Worm (Caenorhabditis elegans): ENCODE data around the gene C56E6.7.

Gene C56E6.7

ce11 chrII:6524501-6524977, 8.2 kb downstream of the C56E6.7 start, which contains the start of gene C56E6.2:
C56E6.2 (plus strand) TSS chrII:6524927.
- no peak for TF ChIP-seq rbr-2 (tag; optimal IDR thresholded peaks at IDR 0.05)
- TF ChIP-seq aha-1 (tag), result no peak
- TF ChIP-seq mxl-3 (GFP tag; optimal IDR thresholded peaks at IDR 0.05), result no peak
- TF ChIP-seq lsy-2 (tag; optimal IDR thresholded peaks at IDR 0.05), result no peak
- TF ChIP-seq daf-16 (GFP tag; optimal IDR thresholded peaks at IDR 0.05), result no peak
- peak; percentile 72 for TF ChIP-seq daf-16 (tag; optimal IDR thresholded peaks at IDR 0.05)
- TF ChIP-seq lin-1 (GFP tag; IDR thresholded peaks at IDR 0.05), result no peak
- TF ChIP-seq snpc-4 (tag; optimal IDR thresholded peaks at IDR 0.05), result no peak
- no peak for TF ChIP-seq F10B5.3 (tag; optimal IDR thresholded peaks at IDR 0.05)
- TF ChIP-seq nhr-10 (tag; optimal IDR thresholded peaks at IDR 0.05), result no peak
- TF ChIP-seq dve-1 (tag; optimal IDR thresholded peaks at IDR 0.05; ENCODE audit: insufficient read depth), result peak; percentile 21
- TF ChIP-seq ctbp-1 (GFP tag; IDR thresholded peaks at IDR 0.05), result no peak
- no peak for TF ChIP-seq zip-11 (GFP tag; IDR thresholded peaks at IDR 0.05)
- TF ChIP-seq dmd-6 (GFP tag; IDR thresholded peaks at IDR 0.05), result 0 out of 2 replicates have a peak, but pooled peaks have one; percentile 32
- peak; percentile 67 for TF ChIP-seq hlh-11 (tag; optimal IDR thresholded peaks at IDR 0.05)
- TF ChIP-seq attf-4 (tag; optimal IDR thresholded peaks at IDR 0.05), result no peak
- TF ChIP-seq madf-5 (GFP tag; IDR thresholded peaks at IDR 0.05), result no peak
- no peak for TF ChIP-seq zfp-3 (GFP tag; conservative IDR thresholded peaks at IDR 0.05)
- no peak for TF ChIP-seq duxl-1 (tag; optimal IDR thresholded peaks at IDR 0.05; ENCODE audit: poor library complexity)
- TF ChIP-seq mep-1 (tag; optimal IDR thresholded peaks at IDR 0.05), result no peak
- TF ChIP-seq daf-8 (GFP tag; IDR thresholded peaks at IDR 0.05), result no peak
- TF ChIP-seq ceh-28 (tag; optimal IDR thresholded peaks at IDR 0.05), result no peak
- no peak for TF ChIP-seq ceh-62 (tag; optimal IDR thresholded peaks at IDR 0.05)

- TF ChIP-seq daf-16 (GFP tag; optimal IDR thresholded peaks at IDR 0.05) (no peak), daf-16 (tag; optimal IDR thresholded peaks at IDR 0.05) (peak; percentile 91), saeg-2 (GFP tag; IDR thresholded peaks at IDR 0.05) (no peak), dve-1 (tag; optimal IDR thresholded peaks at IDR 0.05; ENCODE audit: insufficient read depth) (peak; percentile 7), ceh-28 (tag; optimal IDR thresholded peaks at IDR 0.05) (no peak), unc-62 (GFP tag; optimal IDR thresholded peaks at IDR 0.05 in 1 of 2) (peak in 1 of 2 experiments; percentile 10), unc-62 (tag; optimal IDR thresholded peaks at IDR 0.05) (no peak), mxl-3 (GFP tag; optimal IDR thresholded peaks at IDR 0.05) (no peak), nhr-102 (tag; optimal IDR thresholded peaks at IDR 0.05) (peak; percentile 52), lsy-2 (tag; optimal IDR thresholded peaks at IDR 0.05) (no peak), ZK546.5 (tag; optimal IDR thresholded peaks at IDR 0.05) (no peak), T20F7.1 (GFP tag; optimal IDR thresholded peaks at IDR 0.05) (no peak), lin-38 (GFP tag; IDR thresholded peaks at IDR 0.05) (peak; percentile 34; the same call in 1 of the 2 replicates)
These were observed 9.8 kb downstream of the C56E6.7 start for ce11 chrII:6526136-6526684.

ce11 chrII:6528629-6529028, 12.3 kb downstream of the C56E6.7 start, which contains the start of gene C56E6.4:
C56E6.4 (minus strand) TSS chrII:6528729.
- TF ChIP-seq ceh-28 (tag; optimal IDR thresholded peaks at IDR 0.05), result no peak
- no peak for TF ChIP-seq nhr-10 (tag; optimal IDR thresholded peaks at IDR 0.05)
- no peak for TF ChIP-seq ctbp-1 (GFP tag; IDR thresholded peaks at IDR 0.05)
- TF ChIP-seq ces-1 (GFP tag; optimal IDR thresholded peaks at IDR 0.05), result no peak
- no peak for TF ChIP-seq snpc-4 (tag; optimal IDR thresholded peaks at IDR 0.05)
- no peak for TF ChIP-seq dve-1 (tag; optimal IDR thresholded peaks at IDR 0.05; ENCODE audit: insufficient read depth)
- no peak for TF ChIP-seq dmd-9 (GFP tag; IDR thresholded peaks at IDR 0.05)
- TF ChIP-seq nhr-48 (tag; optimal IDR thresholded peaks at IDR 0.05), result no peak
- no peak for TF ChIP-seq ama-1 (optimal IDR thresholded peaks at IDR 0.05)
- TF ChIP-seq dmd-8 (GFP tag; IDR thresholded peaks at IDR 0.05), result no peak
- TF ChIP-seq ceh-20 (GFP tag; IDR thresholded peaks at IDR 0.05), result no peak
- TF ChIP-seq lin-13 (GFP tag; optimal IDR thresholded peaks at IDR 0.05), result no peak
- TF ChIP-seq gei-8 (GFP tag; optimal IDR thresholded peaks at IDR 0.05), result no peak
- no peak for TF ChIP-seq egl-43 (GFP tag; IDR thresholded peaks at IDR 0.05)
- no peak for TF ChIP-seq vab-7 (GFP tag; IDR thresholded peaks at IDR 0.05)
- no peak for TF ChIP-seq hif-1 (tag; optimal IDR thresholded peaks at IDR 0.05)
- no peak for TF ChIP-seq nhr-11 (tag; optimal IDR thresholded peaks at IDR 0.05)
